Fruit fly (Drosophila melanogaster) whole organism, embryonic: ENCODE data around the gene CG7407.

ENCODE experiments used
- Atf6 ChIP-seq: fragments of 200-800 bp; sonication (Bioruptor generic); IDR thresholded peaks from 2 replicates; pipeline ENCODE4 v1.3.6; 2022; ENCODE audit warnings: missing biosample characterization, missing genetic modification characterization
- CG12299 ChIP-seq: fragments of 200-800 bp; sonication (Bioruptor generic); optimal IDR thresholded peaks from 2 replicates; lab custom pipeline; 2018; ENCODE audit warnings: missing biosample characterization, mild to moderate bottlenecking, missing genetic modification characterization
- CG12391 ChIP-seq: fragments of 200-800 bp; sonication (Bioruptor generic); optimal IDR thresholded peaks from 3 replicates; lab custom pipeline; 2018; ENCODE audit warnings: missing biosample characterization, mild to moderate bottlenecking, missing genetic modification characterization, moderate library complexity
- CG12659 ChIP-seq: fragments of 200-800 bp; sonication (Bioruptor generic); optimal IDR thresholded peaks from 3 replicates; lab custom pipeline; 2017; ENCODE audit warnings: mild to moderate bottlenecking, missing biosample characterization, missing genetic modification reagents, missing genetic modification characterization
- CG13624 ChIP-seq: fragments of 200-800 bp; sonication (Bioruptor generic); optimal IDR thresholded peaks from 2 replicates; lab custom pipeline; 2016; ENCODE audit warnings: missing biosample characterization, missing genetic modification characterization
- CG1529 ChIP-seq: fragments of 200-800 bp; sonication (Bioruptor generic); optimal IDR thresholded peaks from 3 replicates; lab custom pipeline; 2018; ENCODE audit warnings: missing biosample characterization, missing genetic modification characterization
- CG15696 ChIP-seq: fragments of 200-800 bp; sonication (Bioruptor generic); optimal IDR thresholded peaks from 2 replicates; lab custom pipeline; 2019; ENCODE audit warnings: missing biosample characterization, mild to moderate bottlenecking, missing genetic modification characterization, moderate library complexity
- CG16813 ChIP-seq: fragments of 200-800 bp; sonication (Bioruptor generic); IDR thresholded peaks from 3 replicates; pipeline ENCODE4 v1.3.6; 2022; ENCODE audit warnings: missing biosample characterization, missing genetic modification characterization; ENCODE audit not compliant: partially characterized antibody
- CG17385 ChIP-seq: fragments of 200-800 bp; sonication (Bioruptor generic); optimal IDR thresholded peaks from 3 replicates; lab custom pipeline; 2018; ENCODE audit warnings: missing biosample characterization, mild to moderate bottlenecking, missing genetic modification characterization
- CG17612 ChIP-seq: fragments of 200-800 bp; sonication (Bioruptor generic); IDR thresholded peaks from 2 replicates; pipeline ENCODE4 v1.3.6; 2022; ENCODE audit warnings: missing biosample characterization, missing genetic modification characterization
- CG1832 ChIP-seq: fragments of 200-800 bp; sonication (Bioruptor generic); optimal IDR thresholded peaks from 2 replicates; lab custom pipeline; 2017; ENCODE audit warnings: missing biosample characterization, mild to moderate bottlenecking, missing genetic modification characterization, inconsistent platforms
- CG2129 ChIP-seq: fragments of 200-800 bp; sonication (Bioruptor generic); IDR thresholded peaks from 2 replicates; pipeline ENCODE4 v1.3.6; 2022; ENCODE audit warnings: missing biosample characterization, missing genetic modification characterization; ENCODE audit not compliant: partially characterized antibody
- CG30020 ChIP-seq: fragments of 200-800 bp; optimal IDR thresholded peaks from 2 replicates; lab custom pipeline; 2019; ENCODE audit warnings: missing biosample characterization, mild to moderate bottlenecking, missing genetic modification characterization, moderate library complexity
- CG32767 ChIP-seq: fragments of 200-800 bp; sonication (Bioruptor generic); IDR thresholded peaks from 2 replicates; pipeline ENCODE4 v1.3.6; 2022; ENCODE audit warnings: missing biosample characterization, missing genetic modification characterization
- CG4404 ChIP-seq: fragments of 200-800 bp; sonication (Bioruptor generic); IDR thresholded peaks from 2 replicates; pipeline ENCODE4 v1.3.6; 2022; ENCODE audit warnings: missing biosample characterization, missing genetic modification characterization
- CG5180 ChIP-seq: fragments of 200-800 bp; sonication (Bioruptor generic); optimal IDR thresholded peaks from 3 replicates; lab custom pipeline; 2017; ENCODE audit warnings: missing biosample characterization, missing genetic modification characterization, mild to moderate bottlenecking, moderate library complexity, missing genetic modification reagents
- CG6689 ChIP-seq: fragments of 200-800 bp; sonication (Bioruptor generic); IDR thresholded peaks from 2 replicates; pipeline ENCODE4 v1.3.6; 2022; ENCODE audit warnings: missing biosample characterization, missing genetic modification characterization
- CG6813 ChIP-seq: fragments of 200-800 bp; sonication (Bioruptor generic); optimal IDR thresholded peaks from 2 replicates; lab custom pipeline; 2017; ENCODE audit warnings: missing biosample characterization, missing genetic modification characterization, mild to moderate bottlenecking, moderate library complexity, missing genetic modification reagents
- CG9797 ChIP-seq: fragments of 200-800 bp; sonication (Bioruptor generic); optimal IDR thresholded peaks from 3 replicates; lab custom pipeline; 2018; ENCODE audit warnings: missing biosample characterization, mild to moderate bottlenecking, missing genetic modification characterization
- Drgx ChIP-seq: fragments of 200-800 bp; sonication (Bioruptor generic); IDR thresholded peaks from 2 replicates; pipeline ENCODE4 v1.3.6; 2022; ENCODE audit warnings: missing biosample characterization, missing genetic modification characterization
- Ets65A ChIP-seq: fragments of 200-800 bp; sonication (Bioruptor generic); peaks from one replicate; lab custom pipeline; 2016; ENCODE audit warnings: missing biosample characterization, missing genetic modification characterization
- Fer1 ChIP-seq: fragments of 200-800 bp; sonication (Bioruptor generic); optimal IDR thresholded peaks from 2 replicates; lab custom pipeline; 2017; ENCODE audit warnings: missing biosample characterization, mild to moderate bottlenecking, missing genetic modification characterization
- HHEX ChIP-seq: fragments of 200-800 bp; sonication (Bioruptor generic); optimal IDR thresholded peaks from 3 replicates; lab custom pipeline; 2017; ENCODE audit warnings: missing biosample characterization, mild to moderate bottlenecking, missing genetic modification characterization, missing genetic modification reagents
- Jarid2 ChIP-seq: fragments of 200-800 bp; sonication (Bioruptor generic); optimal IDR thresholded peaks from 3 replicates; lab custom pipeline; 2017; ENCODE audit warnings: mild to moderate bottlenecking, missing biosample characterization, missing genetic modification reagents, missing genetic modification characterization
- MTF-1 ChIP-seq: fragments of 200-800 bp; sonication (Bioruptor generic); optimal IDR thresholded peaks from 2 replicates; lab custom pipeline; 2018; ENCODE audit warnings: missing biosample characterization, mild to moderate bottlenecking, missing genetic modification characterization, borderline replicate concordance
- Mad ChIP-seq: fragments of 200-800 bp; sonication (Bioruptor generic); optimal IDR thresholded peaks from 2 replicates; lab custom pipeline; 2016; ENCODE audit warnings: missing biosample characterization, missing genetic modification characterization
- Mrtf ChIP-seq: fragments of 200-800 bp; sonication (Bioruptor generic); IDR thresholded peaks from 3 replicates; pipeline ENCODE4 v1.3.6; 2022; ENCODE audit warnings: missing biosample characterization, missing genetic modification characterization
- Nf-YB ChIP-seq: fragments of 200-800 bp; sonication (Bioruptor generic); optimal IDR thresholded peaks from 3 replicates; lab custom pipeline; 2019; ENCODE audit warnings: missing biosample characterization, mild to moderate bottlenecking, missing genetic modification characterization, moderate library complexity
- Nf-YC ChIP-seq: fragments of 200-800 bp; optimal IDR thresholded peaks from 3 replicates; lab custom pipeline; 2019; ENCODE audit warnings: missing biosample characterization, mild to moderate bottlenecking, missing genetic modification characterization, moderate library complexity
- Ravus ChIP-seq: fragments of 200-800 bp; sonication (Bioruptor generic); IDR thresholded peaks from 2 replicates; pipeline ENCODE4 v1.3.6; 2022; ENCODE audit warnings: missing biosample characterization, missing genetic modification characterization
- Ssrp ChIP-seq: fragments of 200-800 bp; sonication (Bioruptor generic); optimal IDR thresholded peaks from 2 replicates; lab custom pipeline; 2018; ENCODE audit warnings: missing biosample characterization, mild to moderate bottlenecking, missing genetic modification characterization, moderate library complexity
- Trl ChIP-seq, 3 experiments: fragments of >200 bp in 2 of 3; fragments of 200-800 bp in 1 of 3; sonication (Bioruptor generic) in 1 of 3; optimal IDR thresholded peaks; 2 replicates in 1 of 3; 3 replicates in 2 of 3; lab custom pipeline; 2016 to 2017; ENCODE audit warnings: missing biosample characterization in 1 of 3, missing genetic modification characterization in 1 of 3
- Vsx1 ChIP-seq: fragments of 200-800 bp; sonication (Bioruptor generic); optimal IDR thresholded peaks from 2 replicates; lab custom pipeline; 2017; ENCODE audit warnings: missing biosample characterization, mild to moderate bottlenecking, missing genetic modification characterization, missing genetic modification reagents
- Xrp1 ChIP-seq: fragments of 200-800 bp; sonication (Bioruptor generic); IDR thresholded peaks from 2 replicates; pipeline ENCODE4 v1.3.6; 2022; ENCODE audit warnings: missing biosample characterization, missing genetic modification characterization
- bcd ChIP-seq: fragments of 200-800 bp; sonication (Bioruptor generic); optimal IDR thresholded peaks from 2 replicates; lab custom pipeline; 2017; ENCODE audit warnings: missing biosample characterization, mild to moderate bottlenecking, missing genetic modification characterization
- btn ChIP-seq: fragments of 200-800 bp; sonication (Bioruptor generic); optimal IDR thresholded peaks from 2 replicates; lab custom pipeline; 2016; ENCODE audit warnings: missing biosample characterization, missing genetic modification characterization
- cad ChIP-seq: fragments of >200 bp; optimal IDR thresholded peaks from 2 replicates; lab custom pipeline; 2017; ENCODE audit warnings: missing biosample characterization, missing genetic modification characterization
- cas ChIP-seq: fragments of 200-800 bp; sonication (Bioruptor generic); IDR thresholded peaks from 2 replicates; pipeline ENCODE4 v1.3.6; 2022; ENCODE audit warnings: missing biosample characterization, missing genetic modification characterization
- cg ChIP-seq: fragments of 200-800 bp; sonication (Bioruptor generic); optimal IDR thresholded peaks from 3 replicates; lab custom pipeline; 2019; ENCODE audit warnings: missing biosample characterization, mild to moderate bottlenecking, missing genetic modification characterization, moderate library complexity
- corto ChIP-seq: fragments of 200-800 bp; sonication (Bioruptor generic); optimal IDR thresholded peaks from 2 replicates; lab custom pipeline; 2016; ENCODE audit warnings: missing biosample characterization, mild to moderate bottlenecking, missing genetic modification characterization, moderate library complexity
- crol ChIP-seq: fragments of 200-800 bp; sonication (Bioruptor generic); IDR thresholded peaks from 2 replicates; pipeline ENCODE4 v1.3.6; 2022; ENCODE audit warnings: missing biosample characterization, missing genetic modification characterization
- dimm ChIP-seq: fragments of 200-800 bp; sonication (Bioruptor generic); IDR thresholded peaks from 2 replicates; pipeline ENCODE4 v1.3.6; 2022; ENCODE audit warnings: missing biosample characterization, missing genetic modification characterization
- ems ChIP-seq: fragments of 200-800 bp; sonication (Bioruptor generic); optimal IDR thresholded peaks from 3 replicates; lab custom pipeline; 2016; ENCODE audit warnings: missing biosample characterization, missing genetic modification characterization
- en ChIP-seq: fragments of 200-800 bp; sonication (Bioruptor generic); optimal IDR thresholded peaks from 2 replicates; lab custom pipeline; 2016; ENCODE audit warnings: missing biosample characterization, missing genetic modification characterization
- ewg ChIP-seq: fragments of 200-800 bp; sonication (Bioruptor generic); optimal IDR thresholded peaks from 3 replicates; lab custom pipeline; 2017; ENCODE audit warnings: mild to moderate bottlenecking, missing biosample characterization, missing genetic modification reagents, missing genetic modification characterization
- gem ChIP-seq: fragments of 200-800 bp; sonication (Bioruptor generic); optimal IDR thresholded peaks from 2 replicates; lab custom pipeline; 2019; ENCODE audit warnings: missing biosample characterization, mild to moderate bottlenecking, missing genetic modification characterization, moderate library complexity
- ken ChIP-seq: fragments of 200-800 bp; sonication (Bioruptor generic); IDR thresholded peaks from 3 replicates; pipeline ENCODE4 v1.3.6; 2022; ENCODE audit warnings: missing biosample characterization, missing genetic modification characterization
- kni ChIP-seq: fragments of 200-800 bp; sonication (Bioruptor generic); optimal IDR thresholded peaks from 3 replicates; lab custom pipeline; 2017; ENCODE audit warnings: mild to moderate bottlenecking, missing biosample characterization, missing genetic modification reagents, missing genetic modification characterization
- onecut ChIP-seq: fragments of 200-800 bp; sonication (Bioruptor generic); IDR thresholded peaks from 2 replicates; pipeline ENCODE4 v1.3.6; 2022; ENCODE audit warnings: missing biosample characterization, missing genetic modification characterization
- twi ChIP-seq: fragments of 200-800 bp; optimal IDR thresholded peaks from 2 replicates; lab custom pipeline; 2019; ENCODE audit warnings: missing biosample characterization, mild to moderate bottlenecking, missing genetic modification characterization, moderate library complexity
- unpg ChIP-seq: fragments of 200-800 bp; sonication (Bioruptor generic); optimal IDR thresholded peaks from 3 replicates; lab custom pipeline; 2018; ENCODE audit warnings: missing biosample characterization, mild to moderate bottlenecking, missing genetic modification characterization, moderate library complexity

The CG7407 gene

dm6 chr3L:21800424-21800823 is 22.8 kb upstream of the CG7407 start (continued):
- TF ChIP-seq ewg (GFP tag; lab: Kevin White, UChicago), result no peak
- no peak for TF ChIP-seq HHEX (GFP tag; lab: Kevin White, UChicago)
- no peak for TF ChIP-seq Atf6 (GFP tag; lab: Robert Waterston, UW)
- no peak for TF ChIP-seq Ets65A
- TF ChIP-seq Fer1 (GFP tag; lab: Kevin White, UChicago), result no peak
- TF ChIP-seq CG15696 (tag; lab: Kevin White, UChicago), result no peak
- TF ChIP-seq CG17385 (GFP tag; lab: Kevin White, UChicago), result peak; percentile 31
- no peak for TF ChIP-seq Mad (GFP tag; lab: Kevin White, UChicago)
- TF ChIP-seq CG13624 (GFP tag; lab: Kevin White, UChicago), result no peak
- TF ChIP-seq cad, result no peak
- TF ChIP-seq Ssrp (tag; lab: Kevin White, UChicago), result no peak
- no peak for TF ChIP-seq CG16813 (GFP tag; lab: Robert Waterston, UW)
- TF ChIP-seq CG5180 (GFP tag; lab: Kevin White, UChicago), result peak; percentile 40
- TF ChIP-seq dimm (GFP tag; lab: Robert Waterston, UW), result no peak
- peak; percentile 91 for TF ChIP-seq Nf-YB (GFP tag; lab: Kevin White, UChicago)
- no peak for TF ChIP-seq btn (GFP tag; lab: Kevin White, UChicago)
- TF ChIP-seq ken (GFP tag; lab: Robert Waterston, UW), result no peak
- TF ChIP-seq onecut, result no peak
- peak; percentile 57 for TF ChIP-seq twi (tag; lab: Kevin White, UChicago)
- no peak for TF ChIP-seq Ravus (GFP tag; lab: Robert Waterston, UW)
- no peak for TF ChIP-seq CG12299 (tag; lab: Kevin White, UChicago)
- TF ChIP-seq corto (GFP tag; lab: Kevin White, UChicago), result no peak
- TF ChIP-seq CG1529 (GFP tag; lab: Kevin White, UChicago), result no peak
- no peak for TF ChIP-seq CG6813
- no peak for TF ChIP-seq CG6689 (GFP tag; lab: Robert Waterston, UW)
- TF ChIP-seq CG1832, result no peak
- TF ChIP-seq Xrp1, result no peak
- no peak for TF ChIP-seq CG12659
- TF ChIP-seq cas (GFP tag; lab: Robert Waterston, UW), result no peak
- no peak for TF ChIP-seq CG9797 (GFP tag; lab: Kevin White, UChicago)
- TF ChIP-seq CG12391 (tag; lab: Kevin White, UChicago), result no peak
- peak; percentile 37 for TF ChIP-seq Nf-YC (tag; lab: Kevin White, UChicago)
- no peak for TF ChIP-seq CG4404 (GFP tag; lab: Robert Waterston, UW)
- no peak for TF ChIP-seq gem
- TF ChIP-seq CG17612 (GFP tag; lab: Robert Waterston, UW), result no peak
- peak; percentile 67 for TF ChIP-seq cg (GFP tag; lab: Kevin White, UChicago)
- no peak for TF ChIP-seq CG2129 (GFP tag; lab: Robert Waterston, UW)
- TF ChIP-seq Trl (optimal IDR thresholded peaks at IDR 0.05; lab: Kevin White, UChicago), result peak in 1 of 2 experiments; percentile 60
- no peak for TF ChIP-seq Trl (GFP tag; optimal IDR thresholded peaks at IDR 0.05; lab: Kevin White, UChicago)
- no peak for TF ChIP-seq unpg (GFP tag; lab: Kevin White, UChicago)
- TF ChIP-seq CG30020 (tag; lab: Kevin White, UChicago), result no peak
- peak; percentile 23 for TF ChIP-seq Jarid2 (GFP tag; lab: Kevin White, UChicago)
- TF ChIP-seq kni (GFP tag; lab: Kevin White, UChicago), result peak; percentile 1
- no peak for TF ChIP-seq Mrtf
- TF ChIP-seq bcd (GFP tag; lab: Kevin White, UChicago), result no peak
- no peak for TF ChIP-seq ems
- no peak for TF ChIP-seq Drgx (GFP tag; lab: Robert Waterston, UW)
- no peak for TF ChIP-seq en (GFP tag; lab: Kevin White, UChicago)
- no peak for TF ChIP-seq Vsx1 (GFP tag; lab: Kevin White, UChicago)
- TF ChIP-seq CG32767, result no peak
- TF ChIP-seq crol (GFP tag; lab: Robert Waterston, UW), result no peak
- TF ChIP-seq MTF-1 (GFP tag; lab: Kevin White, UChicago), result no peak
